Worm (Caenorhabditis elegans) whole organism, L4/young adult: ENCODE data around the gene F56C4.4.

Experiments used
- W03F9.2 ChIP-seq: fragments of 150-350 bp; optimal IDR thresholded peaks from 2 replicates; lab custom pipeline; 2014; ENCODE audit warnings: missing biosample characterization, missing genetic modification characterization
- dao-5 ChIP-seq: sonication (generic microtip); optimal IDR thresholded peaks from 2 replicates; lab custom pipeline; 2016; ENCODE audit warnings: missing genotype, missing genetic modification characterization, moderate library complexity, missing compliant biosample characterization
- him-1 ChIP-seq: sonication (generic microtip); optimal IDR thresholded peaks from 2 replicates; lab custom pipeline; 2016; ENCODE audit warnings: missing genotype, missing genetic modification reagents, missing genetic modification characterization, missing compliant biosample characterization

DNA sequence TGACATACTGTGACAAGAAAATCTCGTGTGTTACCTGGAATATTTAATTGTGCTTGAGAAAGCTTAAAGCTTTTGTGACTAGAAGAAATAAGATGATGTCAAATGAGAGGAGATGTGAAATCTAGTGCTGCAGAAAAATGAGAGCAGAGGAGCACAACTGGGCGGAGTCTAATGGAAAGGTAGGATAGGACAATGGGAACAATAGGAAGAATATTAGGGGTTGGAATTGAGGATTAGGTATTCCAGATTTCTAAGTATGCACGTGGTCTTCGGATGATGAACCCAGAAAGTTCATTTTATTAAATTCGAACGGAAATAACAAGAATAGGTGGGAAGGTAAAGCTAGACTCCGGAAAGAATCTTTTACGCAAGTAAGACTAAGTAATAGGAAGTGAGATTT lies 37.5 kb downstream of the F56C4.4 start, which contains the start of gene C43F9.7:
- TF ChIP-seq W03F9.2 (tag; lab: Kevin White, UChicago) (no peak), dao-5 (tag; lab: Kevin White, UChicago) (no peak), him-1 (tag; lab: Kevin White, UChicago) (no peak)
